Worm (Caenorhabditis elegans) whole organism, L4/young adult: ENCODE measurements around the gene cho-1.

ENCODE experiments used
- W03F9.2 ChIP-seq: fragments of 150-350 bp; optimal IDR thresholded peaks from 2 replicates; lab custom pipeline; 2014; ENCODE audit warnings: missing biosample characterization, missing genetic modification characterization
- dao-5 ChIP-seq: sonication (generic microtip); optimal IDR thresholded peaks from 2 replicates; lab custom pipeline; 2016; ENCODE audit warnings: missing genotype, missing genetic modification characterization, moderate library complexity, missing compliant biosample characterization
- him-1 ChIP-seq: sonication (generic microtip); optimal IDR thresholded peaks from 2 replicates; lab custom pipeline; 2016; ENCODE audit warnings: missing genotype, missing genetic modification reagents, missing genetic modification characterization, missing compliant biosample characterization

DNA sequence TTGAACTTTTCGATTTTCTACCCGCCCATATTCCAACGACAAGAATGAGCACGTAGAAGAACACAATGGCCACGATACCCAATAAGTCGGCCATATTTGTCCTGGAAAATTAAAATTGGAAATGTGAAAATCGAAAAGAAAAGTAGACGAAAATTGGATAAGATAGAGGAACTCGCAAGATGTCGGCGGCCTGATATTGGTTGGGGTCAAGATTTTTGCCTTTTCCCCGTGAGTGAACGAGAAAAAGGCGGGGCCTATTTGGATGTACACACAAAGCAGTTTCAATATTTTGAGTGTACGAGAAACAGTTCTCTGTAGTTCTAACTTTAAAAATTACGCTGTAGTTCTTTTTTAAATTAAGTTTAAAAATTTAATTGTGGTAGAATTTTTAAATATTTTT is at the start of gene cho-1:
- no peak for TF ChIP-seq him-1 (tag; lab: Kevin White, UChicago)
- TF ChIP-seq dao-5 (tag; lab: Kevin White, UChicago) = no peak
- TF ChIP-seq W03F9.2 = no peak
